Fruit fly (Drosophila melanogaster) whole organism, adult: ENCODE data around the gene Rrp40.

Experiments used
- CG11617 ChIP-seq: fragments of 200-800 bp; sonication (Bioruptor generic); optimal IDR thresholded peaks from 2 replicates; lab custom pipeline; 2017; ENCODE audit warnings: mild to moderate bottlenecking, missing biosample characterization, missing genetic modification reagents, missing genetic modification characterization
- CG12768 ChIP-seq: fragments of 200-800 bp; sonication (Bioruptor generic); optimal IDR thresholded peaks from 2 replicates; lab custom pipeline; 2017; ENCODE audit warnings: missing biosample characterization, missing genetic modification characterization, mild to moderate bottlenecking, moderate library complexity, missing genetic modification reagents
- CG14711 ChIP-seq: fragments of 200-800 bp; sonication (Bioruptor generic); optimal IDR thresholded peaks from 2 replicates; lab custom pipeline; 2018; ENCODE audit warnings: missing biosample characterization, mild to moderate bottlenecking, missing genetic modification characterization, moderate library complexity
- CG1620 ChIP-seq: fragments of 200-800 bp; sonication (Bioruptor generic); optimal IDR thresholded peaks from 2 replicates; lab custom pipeline; 2016; ENCODE audit warnings: missing biosample characterization, missing genetic modification characterization
- CG5204 ChIP-seq: fragments of 200-800 bp; sonication (Bioruptor generic); optimal IDR thresholded peaks from 2 replicates; lab custom pipeline; 2016; ENCODE audit warnings: missing biosample characterization, missing genetic modification characterization
- Clk ChIP-seq: fragments of 200-800 bp; sonication (Bioruptor generic); optimal IDR thresholded peaks from 2 replicates; lab custom pipeline; 2017; ENCODE audit warnings: missing biosample characterization, missing genetic modification characterization
- Mnt ChIP-seq: fragments of 200-800 bp; sonication (Bioruptor generic); optimal IDR thresholded peaks from 2 replicates; lab custom pipeline; 2016; ENCODE audit warnings: missing biosample characterization, mild to moderate bottlenecking, missing genetic modification characterization
- bab1 ChIP-seq: fragments of 200-800 bp; sonication (Bioruptor generic); optimal IDR thresholded peaks from 3 replicates; lab custom pipeline; 2019; ENCODE audit warnings: missing biosample characterization, mild to moderate bottlenecking, missing genetic modification characterization, moderate library complexity
- cic ChIP-seq: fragments of 200-800 bp; sonication (Bioruptor generic); optimal IDR thresholded peaks from 2 replicates; lab custom pipeline; 2017; ENCODE audit warnings: missing biosample characterization, mild to moderate bottlenecking, missing genetic modification characterization, moderate library complexity
- kay ChIP-seq: fragments of 200-800 bp; sonication (Bioruptor generic); peaks from one replicate; lab custom pipeline; 2016; ENCODE audit warnings: missing biosample characterization, missing genetic modification characterization, borderline replicate concordance
- ovo ChIP-seq: fragments of 200-800 bp; sonication (Bioruptor generic); optimal IDR thresholded peaks from 2 replicates; lab custom pipeline; 2016; ENCODE audit warnings: missing biosample characterization, missing genetic modification characterization
- tj ChIP-seq: fragments of 200-800 bp; sonication (Bioruptor generic); optimal IDR thresholded peaks from 3 replicates; lab custom pipeline; 2017; ENCODE audit warnings: missing biosample characterization, mild to moderate bottlenecking, missing genetic modification characterization, moderate library complexity

- TF ChIP-seq CG1620 (GFP tag; lab: Kevin White, UChicago), result no peak
- no peak for TF ChIP-seq kay
- TF ChIP-seq tj (GFP tag; lab: Kevin White, UChicago), result peak; percentile 35
- no peak for TF ChIP-seq Clk (GFP tag; lab: Kevin White, UChicago)
- TF ChIP-seq CG14711 (tag; lab: Kevin White, UChicago), result peak; percentile 67
- TF ChIP-seq Mnt (GFP tag; lab: Kevin White, UChicago), result peak; percentile 70
- peak; percentile 21 for TF ChIP-seq CG5204 (GFP tag; lab: Kevin White, UChicago)
- no peak for TF ChIP-seq CG12768 (GFP tag; lab: Kevin White, UChicago)
- peak; percentile 71 for TF ChIP-seq bab1
- TF ChIP-seq CG11617 (GFP tag; lab: Kevin White, UChicago), result no peak
- no peak for TF ChIP-seq cic (GFP tag; lab: Kevin White, UChicago)
- TF ChIP-seq ovo (GFP tag; lab: Kevin White, UChicago), result no peak
Measured at dm6 chr2L:1737057-1737581, 8.6 kb downstream of the Rrp40 start.
